Worm (Caenorhabditis elegans): ENCODE measurements around the gene T05A8.7.

ce11 chrII:2769021-2769420 lies 26.9 kb upstream of the T05A8.7 start, which contains the start of gene F08D12.7:
- TF ChIP-seq nhr-237 (tag; optimal IDR thresholded peaks at IDR 0.05) (no peak), lin-13 (tag; optimal IDR thresholded peaks at IDR 0.05) (no peak), unc-62 (GFP tag; optimal IDR thresholded peaks at IDR 0.05) (no peak), nhr-28 (tag; optimal IDR thresholded peaks at IDR 0.05) (no peak), elt-1 (tag; optimal IDR thresholded peaks at IDR 0.05; ENCODE audit: borderline replicate concordance, insufficient read depth) (no peak)

All from whole organism, mixed stage, embryonic.